Worm (Caenorhabditis elegans) whole organism, L1 larva: ENCODE results near the gene F18A12.2.

Experiments used
- nhr-85 ChIP-seq: sonication (generic microtip); peaks from one replicate; lab custom pipeline; 2016; ENCODE audit warnings: missing genetic modification characterization, inconsistent platforms, missing compliant biosample characterization
- unc-62 ChIP-seq: fragments of 150-350 bp; optimal IDR thresholded peaks from 2 replicates; lab custom pipeline; 2014; ENCODE audit warnings: missing biosample characterization, missing genetic modification reagents, missing genetic modification characterization

ce11 chrII:3414383-3414910 lies at the start of gene F18A12.2, which contains the start of gene F18A12.7:
- TF ChIP-seq unc-62 (GFP tag; lab: Kevin White, UChicago): no peak
- TF ChIP-seq nhr-85: no peak
